Worm (Caenorhabditis elegans) whole organism, young adult: Measurements from ENCODE around the gene miz-1.

ENCODE experiments used
- B0261.1 ChIP-seq: sonication (generic microtip); optimal IDR thresholded peaks from 2 replicates; lab custom pipeline; 2016; ENCODE audit warnings: mild to moderate bottlenecking, missing genetic modification characterization, moderate library complexity, missing compliant biosample characterization
- D2030.7 ChIP-seq: fragments of 200-800 bp; sonication (Bioruptor generic); IDR thresholded peaks from 2 replicates; pipeline ENCODE4 v1.3.6; 2022; ENCODE audit warnings: missing genetic modification reagents, missing genetic modification characterization, missing compliant biosample characterization
- F33H1.4 ChIP-seq: fragments of 200-800 bp; sonication (Bioruptor generic); IDR thresholded peaks from 2 replicates; pipeline ENCODE4 v1.3.6; 2022; ENCODE audit warnings: missing genetic modification reagents, missing genetic modification characterization, missing compliant biosample characterization
- K11D2.4 ChIP-seq: fragments of 200-800 bp; sonication (Bioruptor generic); IDR thresholded peaks from 2 replicates; pipeline ENCODE4 v1.3.6; 2022; ENCODE audit warnings: missing genetic modification reagents, missing genetic modification characterization, missing compliant biosample characterization
- Y53G8AR.9 ChIP-seq: fragments of 200-800 bp; sonication (Bioruptor generic); conservative IDR thresholded peaks from 2 replicates; pipeline ENCODE4 v1.3.6; 2022; ENCODE audit warnings: missing genetic modification reagents, missing genetic modification characterization, missing compliant biosample characterization
- akir-1 ChIP-seq: fragments of 200-800 bp; sonication (Bioruptor generic); optimal IDR thresholded peaks from 2 replicates; lab custom pipeline; 2018; ENCODE audit warnings: mild to moderate bottlenecking, missing genetic modification characterization, moderate library complexity, missing compliant biosample characterization
- aptf-3 ChIP-seq: fragments of 200-800 bp; sonication (Bioruptor generic); IDR thresholded peaks from 2 replicates; pipeline ENCODE4 v1.3.6; 2022; ENCODE audit warnings: missing genetic modification characterization, missing compliant biosample characterization
- atf-7 ChIP-seq: sonication (generic microtip); optimal IDR thresholded peaks from 2 replicates; lab custom pipeline; 2017; ENCODE audit warnings: mild to moderate bottlenecking, missing genetic modification characterization, missing compliant biosample characterization
- athp-1 ChIP-seq: sonication (generic microtip); optimal IDR thresholded peaks from 2 replicates; lab custom pipeline; 2017; ENCODE audit warnings: mild to moderate bottlenecking, missing genetic modification characterization, missing compliant biosample characterization
- bed-1 ChIP-seq: fragments of 200-800 bp; sonication (Bioruptor generic); IDR thresholded peaks from 2 replicates; pipeline ENCODE4 v1.3.6; 2022; ENCODE audit warnings: missing genetic modification reagents, missing genetic modification characterization, missing compliant biosample characterization
- cebp-2 ChIP-seq: fragments of 200-800 bp; sonication (Bioruptor generic); IDR thresholded peaks from 2 replicates; pipeline ENCODE4 v1.3.6; 2022; ENCODE audit warnings: missing genetic modification characterization, missing compliant biosample characterization
- ceh-100 ChIP-seq: fragments of 200-800 bp; sonication (Bioruptor generic); IDR thresholded peaks from 2 replicates; pipeline ENCODE4 v1.3.6; 2022; ENCODE audit warnings: missing genetic modification reagents, missing genetic modification characterization, missing compliant biosample characterization
- ceh-58 ChIP-seq: fragments of 200-800 bp; sonication (Bioruptor generic); IDR thresholded peaks from 2 replicates; pipeline ENCODE4 v1.3.6; 2022; ENCODE audit warnings: missing genetic modification characterization, missing compliant biosample characterization
- ceh-79 ChIP-seq: sonication (generic microtip); optimal IDR thresholded peaks from 2 replicates; lab custom pipeline; 2017; ENCODE audit warnings: mild to moderate bottlenecking, missing genetic modification characterization, missing compliant biosample characterization
- chd-7 ChIP-seq: sonication (generic microtip); optimal IDR thresholded peaks from 2 replicates; lab custom pipeline; 2016; ENCODE audit warnings: mild to moderate bottlenecking, missing genetic modification characterization, moderate library complexity, missing compliant biosample characterization
- egl-18 ChIP-seq: fragments of 200-800 bp; sonication (Bioruptor generic); IDR thresholded peaks from 2 replicates; pipeline ENCODE4 v1.3.6; 2022; ENCODE audit warnings: missing genetic modification reagents, missing genetic modification characterization, missing compliant biosample characterization
- egrh-3 ChIP-seq: fragments of 200-800 bp; sonication (Bioruptor generic); IDR thresholded peaks from 2 replicates; pipeline ENCODE4 v1.3.6; 2022; ENCODE audit warnings: missing genetic modification reagents, missing genetic modification characterization, missing compliant biosample characterization
- him-1 ChIP-seq: sonication (generic microtip); optimal IDR thresholded peaks from 2 replicates; lab custom pipeline; 2016; ENCODE audit warnings: missing genotype, missing genetic modification reagents, missing genetic modification characterization, missing compliant biosample characterization
- hlh-26 ChIP-seq: fragments of 200-800 bp; sonication (Bioruptor generic); conservative IDR thresholded peaks from 2 replicates; pipeline ENCODE4 v1.3.6; 2022; ENCODE audit warnings: missing genetic modification reagents, missing genetic modification characterization, missing compliant biosample characterization
- hmg-1.2 ChIP-seq: fragments of 200-800 bp; sonication (Bioruptor generic); IDR thresholded peaks from 2 replicates; pipeline ENCODE4 v1.3.6; 2022; ENCODE audit warnings: missing genetic modification reagents, missing genetic modification characterization, missing compliant biosample characterization
- let-526 ChIP-seq: fragments of 200-800 bp; sonication (Bioruptor generic); IDR thresholded peaks from 2 replicates; pipeline ENCODE4 v1.3.6; 2022; ENCODE audit warnings: missing genetic modification reagents, missing genetic modification characterization, missing compliant biosample characterization
- let-607 ChIP-seq, 2 experiments: fragments of 200-800 bp in 1 of 2; sonication (Bioruptor generic) in 1 of 2; sonication (generic microtip) in 1 of 2; optimal IDR thresholded peaks; 2 replicates each; lab custom pipeline; 2016 to 2018; ENCODE audit warnings: mild to moderate bottlenecking in 2 of 2, missing compliant biosample characterization in 2 of 2, missing genetic modification characterization in 2 of 2, moderate library complexity in 2 of 2, missing genotype in 1 of 2
- lsy-27 ChIP-seq: sonication (generic microtip); optimal IDR thresholded peaks from 2 replicates; lab custom pipeline; 2017; ENCODE audit warnings: missing genetic modification characterization, mild to moderate bottlenecking, missing compliant biosample characterization, antibody characterized with exemption, missing genotype, borderline replicate concordance; ENCODE audit not compliant: insufficient read depth
- nfya-1 ChIP-seq: sonication (generic microtip); optimal IDR thresholded peaks from 2 replicates; lab custom pipeline; 2017; ENCODE audit warnings: antibody characterized with exemption, missing compliant biosample characterization, missing genetic modification characterization, borderline replicate concordance; ENCODE audit not compliant: insufficient read depth
- nfyb-1 ChIP-seq: fragments of 200-800 bp; sonication (Bioruptor generic); IDR thresholded peaks from 2 replicates; pipeline ENCODE4 v1.3.6; 2022; ENCODE audit warnings: missing genetic modification reagents, missing genetic modification characterization, missing compliant biosample characterization
- nhr-120 ChIP-seq: fragments of 200-800 bp; sonication (Bioruptor generic); IDR thresholded peaks from 2 replicates; pipeline ENCODE4 v1.3.6; 2022; ENCODE audit warnings: missing genetic modification characterization, missing compliant biosample characterization
- nhr-80 ChIP-seq: sonication (generic microtip); optimal IDR thresholded peaks from 2 replicates; lab custom pipeline; 2016; ENCODE audit warnings: missing genetic modification characterization, missing compliant biosample characterization
- pbrm-1 ChIP-seq: fragments of 200-800 bp; sonication (Bioruptor generic); IDR thresholded peaks from 2 replicates; pipeline ENCODE4 v1.3.6; 2022; ENCODE audit warnings: missing genetic modification reagents, missing genetic modification characterization, missing compliant biosample characterization
- pha-4 ChIP-seq: fragments of 150-350 bp; sonication (generic microtip); optimal IDR thresholded peaks from 2 replicates; lab custom pipeline; 2014; ENCODE audit warnings: missing biosample characterization, missing genetic modification reagents, missing genetic modification characterization
- sdz-38 ChIP-seq: sonication (generic microtip); optimal IDR thresholded peaks from 2 replicates; lab custom pipeline; 2016; ENCODE audit warnings: missing genotype, missing genetic modification characterization, missing compliant biosample characterization
- sea-2 ChIP-seq: fragments of 200-800 bp; sonication (Bioruptor generic); IDR thresholded peaks from 2 replicates; pipeline ENCODE4 v1.3.6; 2022; ENCODE audit warnings: missing genetic modification characterization, missing compliant biosample characterization
- snpc-1.3 ChIP-seq: sonication (generic microtip); optimal IDR thresholded peaks from 2 replicates; lab custom pipeline; 2017; ENCODE audit warnings: missing genetic modification characterization, mild to moderate bottlenecking, missing compliant biosample characterization, antibody characterized with exemption, moderate library complexity, missing genotype, missing genetic modification reagents; ENCODE audit not compliant: insufficient read depth
- tbx-9 ChIP-seq: sonication (generic microtip); optimal IDR thresholded peaks from 2 replicates; lab custom pipeline; 2016; ENCODE audit warnings: borderline replicate concordance, missing genetic modification characterization, inconsistent platforms, missing compliant biosample characterization
- ztf-18 ChIP-seq: sonication (generic microtip); optimal IDR thresholded peaks from 2 replicates; lab custom pipeline; 2016; ENCODE audit warnings: missing genotype, mild to moderate bottlenecking, missing genetic modification characterization, missing compliant biosample characterization
- ztf-25 ChIP-seq: fragments of 200-800 bp; sonication (Bioruptor generic); IDR thresholded peaks from 2 replicates; pipeline ENCODE4 v1.3.6; 2022; ENCODE audit warnings: missing genetic modification reagents, missing genetic modification characterization, missing compliant biosample characterization
- ztf-3 ChIP-seq: fragments of 200-800 bp; sonication (Bioruptor generic); optimal IDR thresholded peaks from 2 replicates; lab custom pipeline; 2018; ENCODE audit warnings: mild to moderate bottlenecking, missing genetic modification characterization, missing compliant biosample characterization

Gene miz-1

DNA sequence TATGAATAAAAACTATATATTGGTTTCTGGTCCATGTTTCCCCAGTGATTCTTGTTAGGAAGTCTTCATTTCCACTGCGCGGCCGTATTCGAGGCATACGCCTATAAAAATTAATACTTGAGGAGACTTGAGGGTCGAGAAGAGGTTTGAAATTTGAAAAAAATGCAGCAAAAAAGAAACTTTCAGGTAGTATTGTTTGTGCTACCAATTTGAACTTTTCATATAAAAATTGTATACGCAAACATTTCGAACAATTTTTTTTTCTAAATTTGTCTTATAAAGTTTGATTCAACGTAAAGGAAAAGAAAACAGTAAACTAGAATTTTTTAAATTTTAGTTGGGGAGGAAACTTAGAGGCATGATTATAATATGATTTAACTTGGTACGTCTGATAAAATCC is 39.6 kb downstream of the miz-1 start, which contains the start of gene T11G6.4 (continued):
- no peak for TF ChIP-seq lsy-27
- no peak for TF ChIP-seq let-607 (tag; optimal IDR thresholded peaks at IDR 0.05; lab: Kevin White, UChicago)

DNA sequence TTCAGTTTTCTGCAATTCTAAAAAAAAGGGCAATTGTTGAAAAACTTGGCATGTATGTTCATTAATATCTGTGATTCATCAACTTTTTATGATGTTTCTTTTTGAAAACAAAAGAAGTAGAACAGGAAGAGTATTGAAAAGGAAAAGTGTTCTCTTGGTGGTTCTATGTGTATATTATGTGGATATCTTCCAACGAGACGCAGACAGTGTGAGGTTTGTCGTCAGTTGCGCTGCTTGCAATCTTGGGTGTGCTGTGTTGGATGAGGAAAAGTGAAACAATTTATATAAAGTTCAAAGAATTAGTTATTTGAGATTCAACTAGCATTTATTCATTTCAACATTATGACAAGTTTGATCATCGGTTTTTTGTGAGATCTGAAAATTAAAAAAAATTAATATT is 40.2 kb downstream of the miz-1 start:
- no peak for TF ChIP-seq sea-2
- TF ChIP-seq aptf-3 (GFP tag; lab: Robert Waterston, UW): no peak
- no peak for TF ChIP-seq snpc-1.3
- TF ChIP-seq D2030.7: no peak
- no peak for TF ChIP-seq egl-18
- peak; percentile 25; the same call in 1 of the 2 replicates for TF ChIP-seq hmg-1.2 (GFP tag; lab: Robert Waterston, UW)
- no peak for TF ChIP-seq atf-7 (tag; lab: Kevin White, UChicago)
- no peak for TF ChIP-seq sdz-38 (tag; lab: Kevin White, UChicago)

DNA sequence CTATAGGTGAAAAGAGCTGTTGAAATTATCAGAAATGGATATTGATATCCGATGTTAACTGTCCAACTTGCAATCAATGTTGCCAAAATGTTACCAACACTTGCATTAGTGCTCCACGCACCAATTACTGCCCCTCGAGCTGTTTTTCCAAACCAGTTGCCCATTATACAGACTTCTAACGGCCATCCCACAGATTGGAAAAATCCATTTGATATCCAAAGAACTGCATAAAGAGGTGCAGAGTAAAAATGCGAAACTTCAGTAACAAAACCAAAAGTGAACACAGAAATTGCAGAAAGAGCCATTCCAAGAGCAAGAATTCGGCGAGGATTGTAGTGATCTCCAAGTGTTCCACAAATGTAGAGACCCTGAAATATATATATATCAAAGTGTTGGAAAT is 41.8 kb downstream of the miz-1 start:
- TF ChIP-seq atf-7 (tag; lab: Kevin White, UChicago) (no peak), B0261.1 (tag; lab: Kevin White, UChicago) (no peak), tbx-9 (no peak), snpc-1.3 (no peak)

DNA sequence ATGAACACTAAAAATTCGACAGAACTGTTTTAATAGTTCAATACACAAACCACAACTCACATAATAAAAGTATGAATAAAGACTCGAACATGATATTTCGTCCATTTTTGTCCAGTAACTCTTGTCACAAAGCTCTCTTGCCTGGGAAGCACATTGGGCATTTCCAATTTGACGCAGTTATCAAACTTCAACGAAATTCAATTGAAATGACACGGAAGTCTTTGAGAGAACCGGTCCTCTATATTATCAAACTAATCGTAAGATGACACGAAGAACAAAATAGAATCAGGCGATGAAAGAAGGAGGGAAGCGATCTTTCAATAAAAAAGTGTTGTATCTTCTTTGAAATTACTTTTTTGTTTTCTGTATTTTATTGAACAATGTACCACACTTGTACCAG is 42.9 kb downstream of the miz-1 start, which contains the start of gene T11G6.3:
Gene T11G6.3 (minus strand): TSS at position 189 of the 400 bp plus-strand sequence.
- TF ChIP-seq him-1 (no peak), ceh-58 (GFP tag; lab: Robert Waterston, UW) (no peak), pha-4 (tag; lab: Kevin White, UChicago) (no peak), ceh-100 (GFP tag; lab: Robert Waterston, UW) (no peak), egrh-3 (GFP tag; lab: Robert Waterston, UW) (no peak), chd-7 (tag; lab: Kevin White, UChicago) (no peak), nhr-120 (GFP tag; lab: Robert Waterston, UW) (no peak), hlh-26 (GFP tag; lab: Robert Waterston, UW) (no peak), sdz-38 (tag; lab: Kevin White, UChicago) (no peak), K11D2.4 (no peak), cebp-2 (no peak), Y53G8AR.9 (GFP tag; lab: Robert Waterston, UW) (no peak), athp-1 (tag; lab: Kevin White, UChicago) (no peak), F33H1.4 (GFP tag; lab: Robert Waterston, UW) (no peak), pbrm-1 (GFP tag; lab: Robert Waterston, UW) (no peak), ztf-25 (GFP tag; lab: Robert Waterston, UW) (no peak), ztf-3 (GFP tag; lab: Kevin White, UChicago) (no peak), let-526 (GFP tag; lab: Robert Waterston, UW) (no peak), nhr-80 (tag; lab: Kevin White, UChicago) (no peak), ztf-18 (tag; lab: Kevin White, UChicago) (no peak)
- TF ChIP-seq, all 124 proteins: peak for 0

DNA sequence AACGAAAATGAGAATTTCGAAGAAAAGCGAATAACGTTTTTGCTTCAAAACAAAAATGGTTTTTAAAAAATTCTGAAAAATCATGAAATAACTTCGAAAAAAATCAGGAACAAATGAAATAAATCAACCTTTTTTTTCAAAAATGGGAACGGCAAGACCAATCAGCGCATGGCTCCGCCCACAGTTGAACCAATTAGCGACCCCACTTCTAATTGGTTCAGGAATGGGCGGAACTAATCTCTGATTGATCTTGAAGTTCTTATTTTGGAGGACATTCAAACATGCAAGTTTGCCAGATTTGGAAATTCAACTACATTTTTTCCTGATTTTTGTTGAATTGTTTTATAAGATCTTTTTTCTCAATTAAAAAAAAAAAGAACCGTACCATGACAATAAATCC is 43.7 kb downstream of the miz-1 start:
- TF ChIP-seq ceh-79 (tag; lab: Kevin White, UChicago) (no peak), nfya-1 (no peak), nfyb-1 (GFP tag; lab: Robert Waterston, UW) (peak; percentile 54; the same call in 1 of the 2 replicates), bed-1 (GFP tag; lab: Robert Waterston, UW) (no peak), akir-1 (GFP tag; lab: Kevin White, UChicago) (no peak)
- TF ChIP-seq, all 124 proteins: peak for 1
